Worm (Caenorhabditis elegans) whole organism, mixed stage, embryonic: ENCODE measurements around the gene aff-1.

Experiments used
- ceh-39 ChIP-seq: fragments of 150-350 bp; optimal IDR thresholded peaks from 2 replicates; lab custom pipeline; 2014; ENCODE audit warnings: missing biosample characterization, missing genetic modification characterization
- ces-1 ChIP-seq: fragments of 150-350 bp; optimal IDR thresholded peaks from 2 replicates; lab custom pipeline; 2014; ENCODE audit warnings: missing biosample characterization, missing genetic modification reagents, missing genetic modification characterization
- elt-3 ChIP-seq: fragments of 150-350 bp; optimal IDR thresholded peaks from 2 replicates; lab custom pipeline; 2014; ENCODE audit warnings: missing biosample characterization, missing genetic modification characterization
- pha-4 ChIP-seq: fragments of 150-350 bp; optimal IDR thresholded peaks from 2 replicates; lab custom pipeline; 2018; ENCODE audit warnings: missing biosample characterization, missing genetic modification reagents, missing genetic modification characterization
- ztf-11 ChIP-seq: fragments of 150-350 bp; optimal IDR thresholded peaks from 2 replicates; lab custom pipeline; 2014; ENCODE audit warnings: missing biosample characterization, missing genetic modification characterization

DNA sequence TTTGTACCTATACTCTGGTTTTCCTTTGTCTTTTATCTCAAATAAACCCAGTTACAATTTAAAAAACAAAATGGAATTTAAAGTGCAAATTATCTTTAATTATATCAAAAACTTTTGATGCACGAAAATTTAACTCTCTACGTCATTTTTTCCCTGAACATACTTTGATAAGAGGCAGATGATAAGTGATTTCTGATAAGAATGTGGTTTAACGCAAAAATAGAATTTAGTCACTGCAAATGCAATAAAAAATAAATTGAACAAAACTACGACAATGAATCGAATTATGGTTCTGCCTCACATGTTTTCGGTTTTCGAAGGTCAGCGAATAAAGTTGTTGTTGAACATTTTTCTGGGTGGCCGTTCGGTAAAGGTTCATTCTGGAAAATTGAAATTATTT, 41.7 kb downstream of the aff-1 start:
- TF ChIP-seq ces-1 (GFP tag; lab: Kevin White, UChicago) (peak; percentile 56), ztf-11 (tag; lab: Kevin White, UChicago) (no peak), pha-4 (tag; lab: Kevin White, UChicago) (no peak), ceh-39 (tag; lab: Kevin White, UChicago) (no peak), elt-3 (tag; lab: Kevin White, UChicago) (no peak)
